Worm (Caenorhabditis elegans): ENCODE measurements around the gene F25H9.7.

F25H9.7 gene

ce11 chrV:13462974-13463373, 5.2 kb upstream of the F25H9.7 start, which contains the start of gene frm-10 (continued):
- TF ChIP-seq mdl-1 (tag; optimal IDR thresholded peaks at IDR 0.05), result peak in 1 of 2 experiments; percentile 75
- peak; percentile 37; the same call in 1 of the 2 replicates for TF ChIP-seq T26A8.4 (GFP tag; IDR thresholded peaks at IDR 0.05)
- peak; percentile 49 for TF ChIP-seq ztf-7 (tag; optimal IDR thresholded peaks at IDR 0.05)
- TF ChIP-seq dmd-9 (GFP tag; IDR thresholded peaks at IDR 0.05), result no peak
- TF ChIP-seq daf-19 (GFP tag; conservative IDR thresholded peaks at IDR 0.05), result no peak
- TF ChIP-seq pqm-1 (tag; optimal IDR thresholded peaks at IDR 0.05), result peak; percentile 82
- TF ChIP-seq daf-16 (GFP tag; optimal IDR thresholded peaks at IDR 0.05), result no peak
- peak; percentile 81 for TF ChIP-seq daf-16 (tag; optimal IDR thresholded peaks at IDR 0.05)
- TF ChIP-seq vab-7 (GFP tag; IDR thresholded peaks at IDR 0.05), result no peak
- TF ChIP-seq hlh-11 (tag; optimal IDR thresholded peaks at IDR 0.05), result peak; percentile 92
- peak; percentile 77 for TF ChIP-seq nhr-48 (tag; optimal IDR thresholded peaks at IDR 0.05)
- no peak for TF ChIP-seq zip-2 (tag; optimal IDR thresholded peaks at IDR 0.05)
- no peak for TF ChIP-seq set-16 (GFP tag; IDR thresholded peaks at IDR 0.05)
- TF ChIP-seq jun-1 (tag; optimal IDR thresholded peaks at IDR 0.05), result peak; percentile 28
- TF ChIP-seq rbr-2 (tag; optimal IDR thresholded peaks at IDR 0.05), result peak; percentile 41
- no peak for TF ChIP-seq snpc-1.2 (GFP tag; IDR thresholded peaks at IDR 0.05)
- no peak for TF ChIP-seq F37D6.2 (tag; optimal IDR thresholded peaks at IDR 0.05)
- TF ChIP-seq nhr-111 (GFP tag; optimal IDR thresholded peaks at IDR 0.05), result no peak
- peak; percentile 36 for TF ChIP-seq nhr-77 (tag; optimal IDR thresholded peaks at IDR 0.05)
- TF ChIP-seq attf-4 (tag; optimal IDR thresholded peaks at IDR 0.05), result no peak
- peak; percentile 45 for TF ChIP-seq nhr-11 (tag; optimal IDR thresholded peaks at IDR 0.05)
- peak; percentile 97 for TF ChIP-seq hlh-30 (tag; optimal IDR thresholded peaks at IDR 0.05; ENCODE audit: insufficient read depth)
- TF ChIP-seq zag-1 (tag; optimal IDR thresholded peaks at IDR 0.05), result no peak
- TF ChIP-seq fos-1 (tag; optimal IDR thresholded peaks at IDR 0.05), result no peak
- TF ChIP-seq ces-1 (GFP tag; optimal IDR thresholded peaks at IDR 0.05), result no peak
- peak; percentile 47 for TF ChIP-seq nhr-102 (tag; optimal IDR thresholded peaks at IDR 0.05)
- TF ChIP-seq mdt-29 (GFP tag; IDR thresholded peaks at IDR 0.05), result 0 out of 2 replicates have a peak, but pooled peaks have one; percentile 49
- TF ChIP-seq unc-62 (GFP tag; optimal IDR thresholded peaks at IDR 0.05 in 1 of 2), result no peak
- no peak for TF ChIP-seq unc-62 (tag; optimal IDR thresholded peaks at IDR 0.05)
- TF ChIP-seq dpl-1 (GFP tag; optimal IDR thresholded peaks at IDR 0.05), result peak; percentile 25
- TF ChIP-seq lin-13 (GFP tag; optimal IDR thresholded peaks at IDR 0.05), result peak; percentile 58
- TF ChIP-seq egl-27 (tag; optimal IDR thresholded peaks at IDR 0.05), result no peak
- peak; percentile 88 for TF ChIP-seq nhr-6 (tag; optimal IDR thresholded peaks at IDR 0.05)
- no peak for TF ChIP-seq ZK337.2 (GFP tag; IDR thresholded peaks at IDR 0.05)
- peak; percentile 95 for TF ChIP-seq php-3 (GFP tag; IDR thresholded peaks at IDR 0.05)
- TF ChIP-seq F10B5.3 (tag; optimal IDR thresholded peaks at IDR 0.05), result no peak
- TF ChIP-seq mxl-3 (GFP tag; optimal IDR thresholded peaks at IDR 0.05), result no peak
- TF ChIP-seq lin-38 (GFP tag; IDR thresholded peaks at IDR 0.05), result no peak
- no peak for TF ChIP-seq ceh-44 (GFP tag; IDR thresholded peaks at IDR 0.05)
- peak; percentile 11 for TF ChIP-seq spr-1 (tag; optimal IDR thresholded peaks at IDR 0.05)
- no peak for TF ChIP-seq lir-3 (tag; optimal IDR thresholded peaks at IDR 0.05)
- no peak for TF ChIP-seq lin-39 (tag; optimal IDR thresholded peaks at IDR 0.05)
- 0 out of 2 replicates have a peak, but pooled peaks have one; percentile 31 for TF ChIP-seq Y75B8A.6 (GFP tag; IDR thresholded peaks at IDR 0.05)
- peak in 1 of 2 experiments; percentile 76 for TF ChIP-seq hif-1 (tag; optimal IDR thresholded peaks at IDR 0.05)
- no peak for TF ChIP-seq ceh-82 (tag; optimal IDR thresholded peaks at IDR 0.05)
- no peak for TF ChIP-seq F26F4.8 (GFP tag; conservative IDR thresholded peaks at IDR 0.05)
- peak; percentile 42; the same call in 1 of the 2 replicates for TF ChIP-seq ceh-20 (GFP tag; IDR thresholded peaks at IDR 0.05)
- peak; percentile 94 for TF ChIP-seq nhr-28 (tag; optimal IDR thresholded peaks at IDR 0.05)
- peak; percentile 83 for TF ChIP-seq mep-1 (tag; optimal IDR thresholded peaks at IDR 0.05)
- TF ChIP-seq egl-43 (GFP tag; IDR thresholded peaks at IDR 0.05), result no peak
- peak; percentile 84 for TF ChIP-seq dmd-6 (GFP tag; IDR thresholded peaks at IDR 0.05)
- no peak for TF ChIP-seq R02D3.7 (tag; optimal IDR thresholded peaks at IDR 0.05)
- no peak for TF ChIP-seq cey-2 (tag; optimal IDR thresholded peaks at IDR 0.05; ENCODE audit: borderline replicate concordance, insufficient read depth)

Measured in whole organism, L4 larva.